Fruit fly (Drosophila melanogaster) whole organism, adult: Measurements from ENCODE around the gene dnd.

Source experiments
- CG11617 ChIP-seq: fragments of 200-800 bp; sonication (Bioruptor generic); optimal IDR thresholded peaks from 2 replicates; lab custom pipeline; 2017; ENCODE audit warnings: mild to moderate bottlenecking, missing biosample characterization, missing genetic modification reagents, missing genetic modification characterization
- CG12768 ChIP-seq: fragments of 200-800 bp; sonication (Bioruptor generic); optimal IDR thresholded peaks from 2 replicates; lab custom pipeline; 2017; ENCODE audit warnings: missing biosample characterization, missing genetic modification characterization, mild to moderate bottlenecking, moderate library complexity, missing genetic modification reagents
- CG1620 ChIP-seq: fragments of 200-800 bp; sonication (Bioruptor generic); optimal IDR thresholded peaks from 2 replicates; lab custom pipeline; 2016; ENCODE audit warnings: missing biosample characterization, missing genetic modification characterization
- CG33017 ChIP-seq: fragments of 200-800 bp; sonication (Bioruptor generic); optimal IDR thresholded peaks from 2 replicates; lab custom pipeline; 2018; ENCODE audit warnings: missing biosample characterization, mild to moderate bottlenecking, missing genetic modification characterization, moderate library complexity
- CG5204 ChIP-seq: fragments of 200-800 bp; sonication (Bioruptor generic); optimal IDR thresholded peaks from 2 replicates; lab custom pipeline; 2016; ENCODE audit warnings: missing biosample characterization, missing genetic modification characterization
- CG7045 ChIP-seq: fragments of 200-800 bp; sonication (Bioruptor generic); optimal IDR thresholded peaks from 2 replicates; lab custom pipeline; 2017; ENCODE audit warnings: missing biosample characterization, mild to moderate bottlenecking, missing genetic modification characterization
- CG7101 ChIP-seq: fragments of 200-800 bp; sonication (Bioruptor generic); optimal IDR thresholded peaks from 2 replicates; lab custom pipeline; 2018; ENCODE audit warnings: missing biosample characterization, mild to moderate bottlenecking, missing genetic modification characterization, moderate library complexity
- Clk ChIP-seq: fragments of 200-800 bp; sonication (Bioruptor generic); optimal IDR thresholded peaks from 2 replicates; lab custom pipeline; 2017; ENCODE audit warnings: missing biosample characterization, missing genetic modification characterization
- Crg-1 ChIP-seq: fragments of 200-800 bp; sonication (Bioruptor generic); optimal IDR thresholded peaks from 2 replicates; lab custom pipeline; 2016; ENCODE audit warnings: missing biosample characterization, missing genetic modification characterization
- Hr96 ChIP-seq: fragments of 200-800 bp; sonication (Bioruptor generic); optimal IDR thresholded peaks from 2 replicates; lab custom pipeline; 2016; ENCODE audit warnings: missing biosample characterization, missing genetic modification characterization
- Mnt ChIP-seq: fragments of 200-800 bp; sonication (Bioruptor generic); optimal IDR thresholded peaks from 2 replicates; lab custom pipeline; 2016; ENCODE audit warnings: missing biosample characterization, mild to moderate bottlenecking, missing genetic modification characterization
- bab1 ChIP-seq: fragments of 200-800 bp; sonication (Bioruptor generic); optimal IDR thresholded peaks from 3 replicates; lab custom pipeline; 2019; ENCODE audit warnings: missing biosample characterization, mild to moderate bottlenecking, missing genetic modification characterization, moderate library complexity
- cic ChIP-seq: fragments of 200-800 bp; sonication (Bioruptor generic); optimal IDR thresholded peaks from 2 replicates; lab custom pipeline; 2017; ENCODE audit warnings: missing biosample characterization, mild to moderate bottlenecking, missing genetic modification characterization, moderate library complexity
- cnc ChIP-seq, 2 experiments: fragments of >200 bp; optimal IDR thresholded peaks; 2 replicates each; lab custom pipeline; 2017
- kay ChIP-seq: fragments of 200-800 bp; sonication (Bioruptor generic); peaks from one replicate; lab custom pipeline; 2016; ENCODE audit warnings: missing biosample characterization, missing genetic modification characterization, borderline replicate concordance
- ovo ChIP-seq: fragments of 200-800 bp; sonication (Bioruptor generic); optimal IDR thresholded peaks from 2 replicates; lab custom pipeline; 2016; ENCODE audit warnings: missing biosample characterization, missing genetic modification characterization
- pad ChIP-seq: fragments of 200-800 bp; sonication (Bioruptor generic); optimal IDR thresholded peaks from 3 replicates; lab custom pipeline; 2017; ENCODE audit warnings: missing biosample characterization, missing genetic modification characterization, mild to moderate bottlenecking, moderate library complexity, missing genetic modification reagents
- tj ChIP-seq: fragments of 200-800 bp; sonication (Bioruptor generic); optimal IDR thresholded peaks from 3 replicates; lab custom pipeline; 2017; ENCODE audit warnings: missing biosample characterization, mild to moderate bottlenecking, missing genetic modification characterization, moderate library complexity
- toe ChIP-seq: fragments of 200-800 bp; sonication (Bioruptor generic); optimal IDR thresholded peaks from 2 replicates; lab custom pipeline; 2016; ENCODE audit warnings: missing biosample characterization, missing genetic modification characterization

dnd gene

DNA sequence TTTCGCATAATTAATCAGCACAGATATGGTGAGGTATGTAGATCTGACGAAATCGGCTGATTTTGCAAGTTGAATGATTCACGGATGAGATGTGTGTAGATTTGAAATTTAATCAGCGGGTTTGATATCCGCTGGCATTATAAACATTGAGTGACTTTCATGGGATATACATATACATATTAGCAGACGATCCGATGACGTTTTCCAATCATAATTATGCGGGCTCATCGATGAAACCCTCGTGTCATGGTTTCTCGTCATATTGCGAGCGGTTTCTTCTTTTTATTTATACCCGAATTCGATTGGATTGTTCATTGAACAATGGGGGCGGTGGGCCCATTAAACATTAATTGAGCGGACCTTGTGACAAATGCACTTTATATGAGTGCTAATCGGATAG, 22.7 kb downstream of the dnd start:
- TF ChIP-seq kay (GFP tag; lab: Kevin White, UChicago): peak; percentile 7
- TF ChIP-seq Mnt: no peak

DNA sequence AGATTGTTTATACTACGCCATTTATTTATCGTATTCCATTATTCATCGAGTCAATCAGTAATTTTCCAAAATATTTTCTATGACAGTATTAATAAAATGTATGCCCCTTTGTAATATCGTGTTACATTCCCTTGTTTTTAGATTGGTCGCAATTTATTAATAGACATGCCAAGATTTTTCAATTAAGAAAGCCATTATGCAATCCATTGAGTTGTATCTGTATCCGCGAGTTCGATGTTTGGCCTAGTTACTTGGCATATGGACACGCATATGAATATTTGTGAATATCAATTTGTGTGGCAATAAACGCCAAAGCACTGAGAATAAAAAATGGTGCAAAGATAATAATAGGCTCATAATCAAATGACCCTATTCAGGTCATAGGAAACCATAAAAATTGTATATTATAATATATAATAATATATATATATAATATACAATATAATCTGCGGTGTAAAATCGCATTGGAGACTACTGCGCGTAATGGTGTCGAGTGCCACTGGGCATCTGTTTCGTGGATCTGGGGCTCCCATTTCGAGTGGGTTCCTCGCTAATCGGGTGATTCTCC, 23.3 kb downstream of the dnd start:
- no peak for TF ChIP-seq CG5204 (GFP tag; lab: Kevin White, UChicago)
- TF ChIP-seq CG7101 (tag; lab: Kevin White, UChicago): no peak
- no peak for TF ChIP-seq kay (GFP tag; lab: Kevin White, UChicago)
- TF ChIP-seq CG33017 (tag; lab: Kevin White, UChicago): no peak
- TF ChIP-seq CG11617 (GFP tag; lab: Kevin White, UChicago): no peak
- no peak for TF ChIP-seq Hr96 (GFP tag; lab: Kevin White, UChicago)
- TF ChIP-seq CG12768 (GFP tag; lab: Kevin White, UChicago): no peak

DNA sequence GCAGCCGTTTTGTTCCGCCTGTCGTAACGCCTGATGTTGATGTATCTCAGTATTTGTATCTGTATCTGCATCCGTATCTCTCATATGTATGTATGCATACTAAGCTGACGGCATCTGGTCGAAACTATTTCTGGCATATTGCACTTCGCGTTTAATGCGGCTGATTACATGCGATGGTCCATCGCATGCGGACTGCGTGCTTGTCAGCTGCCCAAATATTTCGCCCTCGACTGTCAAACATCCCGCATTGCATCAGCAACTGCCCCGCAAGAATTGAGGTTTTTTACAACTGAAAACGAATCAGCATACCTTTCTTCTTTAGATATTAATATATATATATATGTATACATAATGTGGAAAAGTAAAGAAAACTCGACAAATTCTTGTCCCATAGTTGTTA, 24.3 kb downstream of the dnd start:
- TF ChIP-seq cnc (optimal IDR thresholded peaks at IDR 0.05; lab: Kevin White, UChicago) (no peak), CG11617 (GFP tag; lab: Kevin White, UChicago) (no peak), Crg-1 (no peak)

DNA sequence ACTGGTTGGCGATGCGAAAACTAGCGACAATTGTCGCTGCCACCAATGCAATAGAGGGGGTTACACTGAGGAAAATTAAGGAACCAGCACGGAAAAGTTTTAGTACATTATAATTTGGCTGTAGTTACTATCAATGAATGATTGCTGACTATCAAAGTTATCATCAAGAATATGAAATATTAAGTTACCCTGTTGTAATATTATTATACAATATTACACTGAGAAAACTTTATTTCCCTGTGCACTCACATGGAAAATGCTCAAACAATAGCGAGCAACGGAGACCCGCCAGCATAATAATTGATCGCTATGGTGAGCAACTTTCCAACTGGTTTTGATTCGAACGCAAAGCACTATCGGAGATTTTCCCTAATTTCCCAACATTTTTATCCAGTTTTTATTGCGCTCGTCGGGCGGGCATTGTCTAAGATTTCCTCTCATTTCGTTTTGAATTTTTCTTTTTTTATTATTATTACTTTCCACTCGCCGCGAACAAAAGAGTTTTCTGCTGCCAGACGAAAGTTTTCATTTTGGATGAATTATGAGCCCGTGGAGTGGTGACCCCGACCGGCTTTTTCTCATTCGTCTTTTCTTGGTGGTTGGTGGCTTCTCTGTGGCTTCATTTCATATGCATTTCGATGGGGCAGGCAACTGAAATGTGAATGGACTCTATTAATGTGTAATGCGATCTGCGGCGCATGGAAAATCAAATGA, 24.9 kb downstream of the dnd start:
- no peak for TF ChIP-seq bab1 (GFP tag; lab: Kevin White, UChicago)
- TF ChIP-seq cic (GFP tag; lab: Kevin White, UChicago): no peak
- no peak for TF ChIP-seq tj (GFP tag; lab: Kevin White, UChicago)
- no peak for TF ChIP-seq pad (GFP tag; lab: Kevin White, UChicago)
- no peak for TF ChIP-seq Crg-1
- TF ChIP-seq kay (GFP tag; lab: Kevin White, UChicago): no peak
- no peak for TF ChIP-seq CG12768 (GFP tag; lab: Kevin White, UChicago)
- no peak for TF ChIP-seq CG5204 (GFP tag; lab: Kevin White, UChicago)
- TF ChIP-seq ovo (GFP tag; lab: Kevin White, UChicago): no peak
- no peak for TF ChIP-seq CG7101 (tag; lab: Kevin White, UChicago)

DNA sequence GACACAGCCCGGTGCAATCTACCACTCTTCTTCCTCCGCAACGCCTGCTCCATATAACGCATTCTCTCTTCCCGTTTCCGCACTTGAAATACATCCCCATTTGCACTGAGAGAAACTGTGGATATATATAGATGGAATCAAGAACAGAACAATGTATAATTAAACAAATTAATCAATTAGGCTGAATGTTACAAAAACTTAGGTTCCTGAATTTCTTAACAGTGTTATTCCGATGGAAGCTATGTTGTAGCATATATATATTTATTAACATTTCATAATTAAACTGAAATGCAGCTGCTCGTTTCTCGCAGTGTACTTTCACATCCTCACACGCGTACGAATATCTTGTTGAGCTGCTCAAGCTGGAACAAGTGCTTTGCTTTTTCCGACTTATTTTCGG, 27.6 kb downstream of the dnd start:
- peak; percentile 33 for TF ChIP-seq kay (GFP tag; lab: Kevin White, UChicago)
- no peak for TF ChIP-seq Hr96 (GFP tag; lab: Kevin White, UChicago)
- TF ChIP-seq CG5204 (GFP tag; lab: Kevin White, UChicago): no peak
- TF ChIP-seq CG11617 (GFP tag; lab: Kevin White, UChicago): no peak
- no peak for TF ChIP-seq tj (GFP tag; lab: Kevin White, UChicago)
- TF ChIP-seq CG12768 (GFP tag; lab: Kevin White, UChicago): no peak
- no peak for TF ChIP-seq cnc (optimal IDR thresholded peaks at IDR 0.05; lab: Kevin White, UChicago)

DNA sequence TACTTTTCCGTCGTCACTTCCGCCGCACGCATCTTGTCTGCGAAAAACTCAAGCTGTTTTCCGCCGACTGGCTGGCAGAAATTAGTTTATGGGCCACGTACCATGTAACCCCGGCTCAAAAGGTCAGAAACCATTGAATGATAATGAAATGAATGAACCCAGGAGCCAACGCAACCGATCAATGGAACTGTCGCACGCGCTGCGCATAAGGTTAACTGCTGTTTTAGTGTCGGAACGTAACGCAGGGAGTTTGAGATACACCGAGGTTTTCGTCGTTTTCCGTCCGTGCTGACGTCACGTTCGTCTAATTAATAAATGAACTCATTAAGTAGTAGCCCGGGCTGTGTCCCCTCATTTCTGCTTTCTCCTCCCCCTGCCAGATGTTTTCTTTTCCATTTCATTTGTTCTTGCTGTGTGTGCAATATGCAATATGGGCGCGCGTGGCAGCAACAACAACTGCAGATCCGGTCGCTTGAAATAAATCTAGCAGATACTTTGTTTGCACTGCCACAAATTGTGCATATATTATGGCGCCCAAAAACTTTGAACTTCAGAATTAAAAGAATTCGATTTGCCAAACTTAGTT, 28.8 kb downstream of the dnd start:
- TF ChIP-seq CG11617 (GFP tag; lab: Kevin White, UChicago) (no peak), tj (GFP tag; lab: Kevin White, UChicago) (peak; percentile 34), CG12768 (GFP tag; lab: Kevin White, UChicago) (no peak)

DNA sequence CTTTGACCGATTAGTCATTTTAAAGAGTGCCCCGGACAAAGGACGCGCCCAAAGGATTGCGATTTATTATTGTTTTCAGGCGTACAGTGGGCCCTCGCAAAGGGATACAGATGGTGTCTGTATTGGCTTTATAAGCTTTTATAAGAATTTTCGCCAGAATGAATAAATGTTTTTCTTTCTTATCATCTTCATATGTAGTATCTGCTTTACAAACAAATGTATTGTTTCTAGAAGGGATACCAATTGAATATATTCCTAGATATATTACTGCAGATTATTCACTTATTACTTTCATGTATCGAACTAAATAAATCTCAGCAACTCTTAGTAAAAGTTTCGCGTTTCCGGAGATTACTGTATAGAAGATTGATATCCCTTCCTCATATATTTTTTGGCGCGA, 29.6 kb downstream of the dnd start:
- TF ChIP-seq Crg-1 (no peak), toe (GFP tag; lab: Kevin White, UChicago) (no peak), CG7101 (tag; lab: Kevin White, UChicago) (no peak), Mnt (no peak), ovo (GFP tag; lab: Kevin White, UChicago) (no peak), tj (GFP tag; lab: Kevin White, UChicago) (no peak), cic (GFP tag; lab: Kevin White, UChicago) (no peak), CG7045 (GFP tag; lab: Kevin White, UChicago) (no peak), CG1620 (GFP tag; lab: Kevin White, UChicago) (no peak), CG5204 (GFP tag; lab: Kevin White, UChicago) (no peak)

DNA sequence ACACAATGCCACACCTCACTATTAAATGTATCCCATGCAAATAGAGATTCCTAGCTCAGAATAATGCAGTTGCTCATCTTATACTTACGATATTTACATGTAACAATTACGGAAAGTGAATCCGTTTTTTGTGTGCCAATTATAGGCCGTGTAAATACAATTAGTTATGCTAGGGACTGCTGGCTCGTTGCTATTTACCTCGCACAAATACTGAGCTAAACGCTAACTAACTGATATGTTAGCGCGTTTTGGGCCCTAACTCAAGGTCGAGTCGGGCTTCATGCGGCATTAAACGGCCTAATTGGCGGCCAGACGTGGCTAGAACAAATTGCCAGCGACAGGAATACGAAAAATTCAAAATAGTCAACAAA, 30.3 kb downstream of the dnd start:
- TF ChIP-seq Clk (no peak), CG33017 (tag; lab: Kevin White, UChicago) (no peak), CG7045 (GFP tag; lab: Kevin White, UChicago) (peak; percentile 2), tj (GFP tag; lab: Kevin White, UChicago) (no peak), Crg-1 (peak; percentile 13), CG12768 (GFP tag; lab: Kevin White, UChicago) (no peak), bab1 (GFP tag; lab: Kevin White, UChicago) (no peak)
